Worm (Caenorhabditis elegans) whole organism, L1 larva: Measurements from ENCODE around the gene F35C11.4.

Experiments
- Y116A8C.19 ChIP-seq: sonication (generic microtip); optimal IDR thresholded peaks from 2 replicates; lab custom pipeline; 2016; ENCODE audit warnings: missing compliant biosample characterization, missing genetic modification characterization, borderline replicate concordance
- alr-1 ChIP-seq: fragments of 200-800 bp; sonication (Bioruptor generic); optimal IDR thresholded peaks from 2 replicates; lab custom pipeline; 2018; ENCODE audit warnings: borderline replicate concordance, mild to moderate bottlenecking, missing genetic modification characterization, missing compliant biosample characterization
- blmp-1 ChIP-seq: fragments of 150-350 bp; optimal IDR thresholded peaks from 2 replicates; lab custom pipeline; 2014; ENCODE audit warnings: missing biosample characterization, missing genetic modification characterization
- ceh-82 ChIP-seq, 3 experiments: fragments of 150-350 bp in 1 of 3; sonication (generic microtip) in 2 of 3; optimal IDR thresholded peaks; 2 replicates each; lab custom pipeline; 2014 to 2017; ENCODE audit warnings: missing biosample characterization in 3 of 3, missing genetic modification characterization in 3 of 3
- ces-1 ChIP-seq: fragments of 150-350 bp; optimal IDR thresholded peaks from 2 replicates; lab custom pipeline; 2014; ENCODE audit warnings: missing biosample characterization, missing genetic modification reagents, missing genetic modification characterization
- dpl-1 ChIP-seq, 3 experiments: fragments of 150-350 bp in 2 of 3; sonication (generic microtip) in 1 of 3; optimal IDR thresholded peaks; 2 replicates each; lab custom pipeline; 2014 to 2017; ENCODE audit warnings: missing biosample characterization in 3 of 3, missing genetic modification characterization in 3 of 3, missing genetic modification reagents in 3 of 3
- efl-1 ChIP-seq, 4 experiments: fragments of 150-350 bp; optimal IDR thresholded peaks in 3 of 4; peaks in 1 of 4; 1 replicate in 1 of 4; 2 replicates in 3 of 4; lab custom pipeline; 2014; ENCODE audit warnings: missing biosample characterization in 2 of 4, missing genetic modification characterization in 2 of 4, missing genetic modification reagents in 2 of 4
- efl-3 ChIP-seq: fragments of 200-800 bp; sonication (Bioruptor generic); optimal IDR thresholded peaks from 2 replicates; lab custom pipeline; 2018; ENCODE audit warnings: mild to moderate bottlenecking, missing genetic modification characterization, missing compliant biosample characterization
- elt-2 ChIP-seq: sonication (generic microtip); optimal IDR thresholded peaks from 2 replicates; lab custom pipeline; 2016; ENCODE audit warnings: missing genetic modification characterization, mild to moderate bottlenecking, inconsistent platforms, missing compliant biosample characterization, missing genetic modification reagents
- elt-3 ChIP-seq, 6 experiments: fragments of 150-350 bp in 1 of 6; sonication (generic microtip); optimal IDR thresholded peaks; 2 replicates each; lab custom pipeline; 2017 to 2018; ENCODE audit warnings: missing biosample characterization in 6 of 6, missing genetic modification characterization in 6 of 6, inconsistent platforms in 1 of 6
- fkh-10 ChIP-seq: sonication (generic microtip); optimal IDR thresholded peaks from 2 replicates; lab custom pipeline; 2017; ENCODE audit warnings: missing biosample characterization, missing genetic modification reagents, missing genetic modification characterization
- hlh-17 ChIP-seq: fragments of 200-800 bp; sonication (Bioruptor generic); optimal IDR thresholded peaks from 2 replicates; lab custom pipeline; 2018; ENCODE audit warnings: missing genetic modification characterization, mild to moderate bottlenecking, missing compliant biosample characterization, moderate library complexity, borderline replicate concordance
- hlh-4 ChIP-seq: sonication (generic microtip); optimal IDR thresholded peaks from 2 replicates; lab custom pipeline; 2016; ENCODE audit warnings: mild to moderate bottlenecking, missing genetic modification characterization, missing compliant biosample characterization
- lin-13 ChIP-seq: fragments of 150-350 bp; optimal IDR thresholded peaks from 2 replicates; lab custom pipeline; 2014; ENCODE audit warnings: missing biosample characterization, missing genetic modification reagents, missing genetic modification characterization
- lin-14 ChIP-seq: fragments of 200-800 bp; sonication (Bioruptor generic); optimal IDR thresholded peaks from 2 replicates; lab custom pipeline; 2018; ENCODE audit warnings: mild to moderate bottlenecking, missing genetic modification characterization, moderate library complexity, missing compliant biosample characterization
- lin-35 ChIP-seq, 2 experiments: fragments of 150-350 bp; optimal IDR thresholded peaks; 2 replicates each; lab custom pipeline; 2014; ENCODE audit warnings: missing biosample characterization in 2 of 2, missing genetic modification characterization in 2 of 2, missing genetic modification reagents in 2 of 2
- lir-3 ChIP-seq: sonication (generic microtip); optimal IDR thresholded peaks from 2 replicates; lab custom pipeline; 2016; ENCODE audit warnings: mild to moderate bottlenecking, missing genetic modification characterization, moderate library complexity, missing compliant biosample characterization; ENCODE audit not compliant: poor library complexity
- nhr-11 ChIP-seq: fragments of 150-350 bp; optimal IDR thresholded peaks from 2 replicates; lab custom pipeline; 2014; ENCODE audit warnings: missing biosample characterization, missing genetic modification characterization
- nhr-84 ChIP-seq: sonication (generic microtip); optimal IDR thresholded peaks from 2 replicates; lab custom pipeline; 2017; ENCODE audit warnings: missing biosample characterization, missing genetic modification characterization
- nhr-85 ChIP-seq: sonication (generic microtip); peaks from one replicate; lab custom pipeline; 2016; ENCODE audit warnings: missing genetic modification characterization, inconsistent platforms, missing compliant biosample characterization
- nhr-90 ChIP-seq: sonication (generic microtip); optimal IDR thresholded peaks from 2 replicates; lab custom pipeline; 2016; ENCODE audit warnings: mild to moderate bottlenecking, missing genetic modification characterization, missing compliant biosample characterization; ENCODE audit not compliant: poor library complexity
- pax-3 ChIP-seq: fragments of 200-800 bp; sonication (Bioruptor generic); optimal IDR thresholded peaks from 2 replicates; lab custom pipeline; 2018; ENCODE audit warnings: mild to moderate bottlenecking, missing genetic modification characterization, moderate library complexity, missing compliant biosample characterization
- rnt-1 ChIP-seq: sonication (generic microtip); optimal IDR thresholded peaks from 2 replicates; lab custom pipeline; 2016; ENCODE audit warnings: mild to moderate bottlenecking, missing genetic modification characterization, moderate library complexity, missing compliant biosample characterization
- snpc-4 ChIP-seq: fragments of 150-350 bp; optimal IDR thresholded peaks from 2 replicates; lab custom pipeline; 2014; ENCODE audit warnings: missing biosample characterization, missing genetic modification characterization
- snu-23 ChIP-seq: sonication (generic microtip); optimal IDR thresholded peaks from 2 replicates; lab custom pipeline; 2016; ENCODE audit warnings: missing genetic modification characterization, missing compliant biosample characterization
- sox-4 ChIP-seq: sonication (generic microtip); optimal IDR thresholded peaks from 2 replicates; lab custom pipeline; 2016; ENCODE audit warnings: missing genetic modification characterization, missing compliant biosample characterization
- sup-37 ChIP-seq: fragments of 200-800 bp; sonication (Bioruptor generic); optimal IDR thresholded peaks from 2 replicates; lab custom pipeline; 2018; ENCODE audit warnings: mild to moderate bottlenecking, missing genetic modification characterization, missing compliant biosample characterization
- tlp-1 ChIP-seq: fragments of 150-350 bp; optimal IDR thresholded peaks from 2 replicates; lab custom pipeline; 2014; ENCODE audit warnings: missing biosample characterization, missing genetic modification characterization
- unc-130 ChIP-seq: fragments of 150-350 bp; optimal IDR thresholded peaks from 2 replicates; lab custom pipeline; 2017; ENCODE audit warnings: missing biosample characterization, missing genetic modification characterization, inconsistent platforms
- unc-30 ChIP-seq: sonication (generic microtip); optimal IDR thresholded peaks from 2 replicates; lab custom pipeline; 2017; ENCODE audit warnings: missing biosample characterization, missing genetic modification characterization
- unc-86 ChIP-seq: sonication (generic microtip); optimal IDR thresholded peaks from 2 replicates; lab custom pipeline; 2016; ENCODE audit warnings: missing genetic modification characterization, missing compliant biosample characterization
- ztf-11 ChIP-seq, 2 experiments: sonication (generic microtip); optimal IDR thresholded peaks; 2 replicates each; lab custom pipeline; 2016 to 2017; ENCODE audit warnings: missing genetic modification characterization in 2 of 2, missing biosample characterization in 1 of 2, missing compliant biosample characterization in 1 of 2
- ztf-4 ChIP-seq: fragments of 150-350 bp; optimal IDR thresholded peaks from 2 replicates; lab custom pipeline; 2014; ENCODE audit warnings: missing biosample characterization, missing genetic modification characterization

The F35C11.4 gene

DNA sequence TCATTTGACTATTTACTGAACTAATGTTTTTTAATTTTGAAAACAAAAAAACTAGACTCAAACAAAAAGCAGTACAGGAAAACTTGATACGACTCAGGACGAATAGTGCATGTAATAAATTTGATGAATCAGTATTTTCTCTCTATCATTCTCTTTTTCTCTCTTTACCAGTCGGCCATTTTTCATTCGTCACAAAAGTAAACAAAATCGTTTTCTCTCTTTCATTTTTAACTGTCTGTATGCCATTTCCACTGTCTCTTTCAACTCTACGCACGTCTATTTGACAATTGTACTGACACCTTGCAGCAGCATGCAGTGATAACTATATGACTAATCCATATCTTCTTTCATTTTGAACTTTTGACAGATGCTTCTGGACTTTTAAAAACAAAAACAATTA is at the start of gene F35C11.4, which contains the start of gene F35C11.2:
Gene F35C11.4, plus strand, starts transcription at position 260 of the 400 bp plus-strand sequence.
Gene F35C11.2, minus strand, starts transcription at position 90 of the 400 bp plus-strand sequence.
- peak; percentile 60 for TF ChIP-seq elt-2 (tag; lab: Kevin White, UChicago)
- no peak for TF ChIP-seq alr-1
- peak; percentile 1 for TF ChIP-seq lin-14 (GFP tag; lab: Kevin White, UChicago)
- TF ChIP-seq lin-35 (GFP tag; optimal IDR thresholded peaks at IDR 0.05; lab: Kevin White, UChicago) = peak in 1 of 2 experiments; percentile 17
- no peak for TF ChIP-seq efl-1 (optimal IDR thresholded peaks at IDR 0.05; lab: Kevin White, UChicago)
- peak in 1 of 2 experiments; percentile 85 for TF ChIP-seq efl-1 (GFP tag; optimal IDR thresholded peaks at IDR 0.05 in 1 of 2; lab: Kevin White, UChicago)

DNA sequence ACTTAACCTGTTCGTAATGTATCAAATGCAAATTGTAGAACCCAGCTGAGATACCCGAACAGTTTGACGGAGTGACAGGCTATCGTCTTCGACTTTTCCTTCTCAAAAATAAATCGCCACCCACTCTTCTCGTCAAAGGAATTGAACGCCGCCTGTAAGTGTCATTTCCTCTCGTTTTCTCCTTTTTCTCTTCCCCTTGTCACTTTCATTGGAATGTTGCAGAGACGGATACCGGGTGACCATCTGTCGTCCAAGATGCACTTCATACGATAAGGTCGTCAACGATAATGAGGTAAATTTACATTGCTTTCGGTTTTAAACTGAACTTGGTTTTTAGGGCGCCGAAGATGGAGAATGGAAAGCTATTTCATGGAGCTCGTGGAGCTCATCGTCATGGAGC is 49.0 kb upstream of the F35C11.4 start:
- peak; percentile 100 for TF ChIP-seq blmp-1 (tag; lab: Kevin White, UChicago)
- peak in 1 of 6 experiments; percentile 27 for TF ChIP-seq elt-3 (tag; optimal IDR thresholded peaks at IDR 0.05; lab: Kevin White, UChicago)
- no peak for TF ChIP-seq pax-3 (tag; lab: Kevin White, UChicago)
- peak; percentile 30 for TF ChIP-seq nhr-85
- peak; percentile 34 for TF ChIP-seq lin-14 (GFP tag; lab: Kevin White, UChicago)
- TF ChIP-seq, all 84 proteins: peak for 4

DNA sequence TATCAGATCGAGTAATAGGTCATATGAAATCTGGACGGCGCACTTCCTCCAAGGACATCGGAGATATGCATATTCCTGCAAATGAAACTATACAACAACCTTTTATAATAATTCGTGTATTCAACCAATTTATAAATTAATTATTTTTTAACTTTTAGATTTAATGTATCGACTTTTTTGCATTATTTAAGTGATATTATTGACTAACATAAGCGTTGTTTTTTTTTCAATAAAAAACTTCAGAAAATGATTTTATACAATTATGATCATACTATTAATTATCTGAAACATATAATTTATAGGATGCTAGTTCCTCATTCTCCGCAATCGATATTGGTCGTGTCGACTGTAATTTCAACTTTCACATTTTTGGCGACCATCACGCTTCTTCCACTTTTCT is 44.8 kb upstream of the F35C11.4 start, which contains the start of gene col-76:
Gene col-76, plus strand, starts transcription at position 301 of the 400 bp plus-strand sequence.
- no peak for TF ChIP-seq nhr-84 (tag; lab: Kevin White, UChicago)
- no peak for TF ChIP-seq unc-86 (tag; lab: Kevin White, UChicago)
- no peak for TF ChIP-seq lin-13 (GFP tag; lab: Kevin White, UChicago)
- TF ChIP-seq nhr-85 = no peak
- no peak for TF ChIP-seq sup-37 (GFP tag; lab: Kevin White, UChicago)
- no peak for TF ChIP-seq hlh-17 (GFP tag; lab: Kevin White, UChicago)
- no peak for TF ChIP-seq ztf-11 (tag; optimal IDR thresholded peaks at IDR 0.05; lab: Kevin White, UChicago)
- TF ChIP-seq, all 84 proteins: peak for 0

DNA sequence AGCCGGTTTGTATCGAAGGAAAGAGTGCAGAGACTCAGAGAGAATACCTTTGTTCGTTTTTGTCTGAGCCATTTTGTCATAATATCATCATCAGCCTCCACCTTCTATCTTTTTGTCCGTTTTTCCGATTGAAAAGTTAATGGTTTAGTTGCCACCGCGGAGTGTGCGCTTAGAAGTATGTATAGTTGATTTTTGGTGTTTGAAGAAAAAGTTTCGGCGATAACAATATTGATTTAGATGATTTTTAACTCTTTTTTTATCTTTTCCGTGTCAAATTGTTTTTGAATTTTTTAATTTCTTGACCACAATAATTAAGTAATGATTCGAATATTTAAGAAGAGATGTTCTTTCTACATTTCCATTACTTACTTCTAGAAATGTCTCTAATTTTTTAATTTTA is 43.2 kb upstream of the F35C11.4 start:
- TF ChIP-seq nhr-11 (tag; lab: Kevin White, UChicago) (no peak), elt-2 (tag; lab: Kevin White, UChicago) (peak; percentile 30), tlp-1 (tag; lab: Kevin White, UChicago) (no peak), efl-1 (optimal IDR thresholded peaks at IDR 0.05; lab: Kevin White, UChicago) (no peak), efl-1 (GFP tag; optimal IDR thresholded peaks at IDR 0.05 in 1 of 2; lab: Kevin White, UChicago) (peak in 1 of 2 experiments; percentile 79), ztf-11 (tag; optimal IDR thresholded peaks at IDR 0.05; lab: Kevin White, UChicago) (no peak), rnt-1 (tag; lab: Kevin White, UChicago) (no peak), dpl-1 (GFP tag; optimal IDR thresholded peaks at IDR 0.05; lab: Kevin White, UChicago) (no peak), snu-23 (GFP tag; lab: Kevin White, UChicago) (no peak)

DNA sequence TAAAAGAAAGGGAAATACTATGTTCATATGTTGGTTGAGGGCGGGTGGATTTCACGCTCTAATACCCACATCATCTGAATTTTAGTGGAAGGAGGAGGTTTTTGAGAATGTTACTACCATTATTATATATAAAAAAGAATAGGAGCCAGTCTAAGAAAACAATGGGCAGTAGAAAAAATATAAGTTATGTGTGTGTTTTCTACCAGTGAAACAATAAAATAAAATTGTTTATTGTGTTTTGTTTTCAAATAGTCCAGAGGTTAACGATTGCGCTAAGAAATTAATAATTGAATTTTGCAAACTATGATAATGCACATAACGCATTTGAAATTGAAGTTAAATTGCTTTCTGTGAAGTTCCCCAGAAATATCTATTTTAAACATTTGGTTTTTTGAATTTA is 39.3 kb upstream of the F35C11.4 start, which contains the start of gene M110.8:
Gene M110.8, minus strand, starts transcription at position 101 of the 400 bp plus-strand sequence.
- TF ChIP-seq ceh-82 (tag; optimal IDR thresholded peaks at IDR 0.05; lab: Kevin White, UChicago) (no peak), efl-3 (no peak), snpc-4 (no peak), tlp-1 (tag; lab: Kevin White, UChicago) (no peak), nhr-11 (tag; lab: Kevin White, UChicago) (no peak), ces-1 (GFP tag; lab: Kevin White, UChicago) (no peak), fkh-10 (GFP tag; lab: Kevin White, UChicago) (no peak), rnt-1 (tag; lab: Kevin White, UChicago) (no peak), unc-30 (tag; lab: Kevin White, UChicago) (no peak), nhr-90 (tag; lab: Kevin White, UChicago) (no peak), sox-4 (tag; lab: Kevin White, UChicago) (no peak), hlh-4 (no peak), ztf-4 (tag; lab: Kevin White, UChicago) (no peak), nhr-85 (no peak), Y116A8C.19 (no peak), lir-3 (tag; lab: Kevin White, UChicago) (no peak), unc-130 (no peak)
- TF ChIP-seq, all 84 proteins: peak for 0
